Worm (Caenorhabditis elegans) whole organism, late embryonic: ENCODE measurements around the gene smim-14.
A peak's percentile ranks its signal among the peaks of the same experiment; 100 is the strongest.

ENCODE experiments used
- C08G9.2 ChIP-seq: sonication (generic microtip); optimal IDR thresholded peaks from 2 replicates; lab custom pipeline; 2016; ENCODE audit warnings: mild to moderate bottlenecking, missing genetic modification characterization, moderate library complexity, missing compliant biosample characterization
- K02D7.2 ChIP-seq: sonication (generic microtip); optimal IDR thresholded peaks from 2 replicates; lab custom pipeline; 2017; ENCODE audit warnings: mild to moderate bottlenecking, missing genetic modification characterization, missing compliant biosample characterization
- K09A11.1 ChIP-seq: sonication (generic microtip); optimal IDR thresholded peaks from 2 replicates; lab custom pipeline; 2017; ENCODE audit warnings: antibody characterized with exemption, mild to moderate bottlenecking, missing genetic modification characterization, missing compliant biosample characterization; ENCODE audit not compliant: insufficient read depth
- ahr-1 ChIP-seq: sonication (generic microtip); optimal IDR thresholded peaks from 2 replicates; lab custom pipeline; 2016; ENCODE audit warnings: missing genetic modification characterization, missing compliant biosample characterization
- ceh-14 ChIP-seq: sonication (generic microtip); optimal IDR thresholded peaks from 2 replicates; lab custom pipeline; 2016; ENCODE audit warnings: missing genotype, missing genetic modification characterization, missing compliant biosample characterization
- ceh-18 ChIP-seq: sonication (generic microtip); optimal IDR thresholded peaks from 2 replicates; lab custom pipeline; 2016; ENCODE audit warnings: missing genetic modification characterization, missing compliant biosample characterization
- ceh-30 ChIP-seq: fragments of 150-350 bp; optimal IDR thresholded peaks from 2 replicates; lab custom pipeline; 2014; ENCODE audit warnings: missing biosample characterization, missing genetic modification characterization
- ceh-31 ChIP-seq: sonication (generic microtip); optimal IDR thresholded peaks from 2 replicates; lab custom pipeline; 2016; ENCODE audit warnings: missing genetic modification characterization, missing compliant biosample characterization
- ceh-34 ChIP-seq: sonication (generic microtip); optimal IDR thresholded peaks from 2 replicates; lab custom pipeline; 2016; ENCODE audit warnings: mild to moderate bottlenecking, missing genetic modification characterization, missing compliant biosample characterization
- ceh-6 ChIP-seq: fragments of 200-800 bp; sonication (Bioruptor generic); optimal IDR thresholded peaks from 2 replicates; lab custom pipeline; 2018; ENCODE audit warnings: mild to moderate bottlenecking, missing genetic modification characterization, missing compliant biosample characterization
- ceh-9 ChIP-seq: sonication (generic microtip); optimal IDR thresholded peaks from 2 replicates; lab custom pipeline; 2016; ENCODE audit warnings: mild to moderate bottlenecking, missing genetic modification characterization, inconsistent platforms, missing compliant biosample characterization
- dmd-4 ChIP-seq: sonication (generic microtip); optimal IDR thresholded peaks from 2 replicates; lab custom pipeline; 2016; ENCODE audit warnings: borderline replicate concordance, missing genetic modification characterization, missing compliant biosample characterization
- dve-1 ChIP-seq: sonication (generic microtip); optimal IDR thresholded peaks from 2 replicates; lab custom pipeline; 2017; ENCODE audit warnings: antibody characterized with exemption, mild to moderate bottlenecking, missing genetic modification characterization, missing compliant biosample characterization
- elt-2 ChIP-seq: sonication (generic microtip); optimal IDR thresholded peaks from 2 replicates; lab custom pipeline; 2016; ENCODE audit warnings: missing genetic modification reagents, missing genetic modification characterization, missing compliant biosample characterization
- ets-4 ChIP-seq: sonication (generic microtip); optimal IDR thresholded peaks from 2 replicates; lab custom pipeline; 2016; ENCODE audit warnings: missing genetic modification characterization, missing compliant biosample characterization
- eyg-1 ChIP-seq: sonication (generic microtip); optimal IDR thresholded peaks from 2 replicates; lab custom pipeline; 2016; ENCODE audit warnings: missing genotype, missing genetic modification characterization, missing compliant biosample characterization
- fax-1 ChIP-seq: sonication (generic microtip); optimal IDR thresholded peaks from 2 replicates; lab custom pipeline; 2016; ENCODE audit warnings: missing genotype, missing genetic modification characterization, missing compliant biosample characterization
- fkh-10 ChIP-seq: fragments of 150-350 bp; optimal IDR thresholded peaks from 2 replicates; lab custom pipeline; 2014; ENCODE audit warnings: missing biosample characterization, missing genetic modification reagents, missing genetic modification characterization
- gmeb-2 ChIP-seq: sonication (generic microtip); optimal IDR thresholded peaks from 2 replicates; lab custom pipeline; 2016; ENCODE audit warnings: missing genetic modification characterization, inconsistent platforms, missing compliant biosample characterization
- hlh-13 ChIP-seq: fragments of 200-800 bp; sonication (Bioruptor generic); optimal IDR thresholded peaks from 2 replicates; lab custom pipeline; 2018; ENCODE audit warnings: mild to moderate bottlenecking, missing genetic modification characterization, missing compliant biosample characterization
- hlh-15 ChIP-seq: sonication (generic microtip); optimal IDR thresholded peaks from 2 replicates; lab custom pipeline; 2016; ENCODE audit warnings: missing genetic modification characterization, missing compliant biosample characterization
- hlh-30 ChIP-seq: sonication (generic microtip); optimal IDR thresholded peaks from 2 replicates; lab custom pipeline; 2017; ENCODE audit warnings: antibody characterized with exemption, missing genetic modification characterization, missing compliant biosample characterization; ENCODE audit not compliant: insufficient read depth
- lim-6 ChIP-seq: sonication (generic microtip); optimal IDR thresholded peaks from 2 replicates; lab custom pipeline; 2016; ENCODE audit warnings: missing genetic modification characterization, missing compliant biosample characterization
- madf-2 ChIP-seq: sonication (generic microtip); optimal IDR thresholded peaks from 2 replicates; lab custom pipeline; 2017; ENCODE audit warnings: missing genetic modification characterization, missing compliant biosample characterization
- mec-3 ChIP-seq: sonication (generic microtip); optimal IDR thresholded peaks from 2 replicates; lab custom pipeline; 2016; ENCODE audit warnings: borderline replicate concordance, missing genetic modification characterization, missing compliant biosample characterization
- nfya-1 ChIP-seq: sonication (generic microtip); optimal IDR thresholded peaks from 2 replicates; lab custom pipeline; 2017; ENCODE audit warnings: missing genetic modification characterization, mild to moderate bottlenecking, missing compliant biosample characterization, antibody characterized with exemption, moderate library complexity
- nhr-11 ChIP-seq: fragments of 150-350 bp; optimal IDR thresholded peaks from 2 replicates; lab custom pipeline; 2014; ENCODE audit warnings: missing biosample characterization, missing genetic modification characterization
- npax-4 ChIP-seq: sonication (generic microtip); optimal IDR thresholded peaks from 2 replicates; lab custom pipeline; 2016; ENCODE audit warnings: missing genetic modification characterization, missing compliant biosample characterization
- odd-2 ChIP-seq: sonication (generic microtip); optimal IDR thresholded peaks from 2 replicates; lab custom pipeline; 2017; ENCODE audit warnings: antibody characterized with exemption, mild to moderate bottlenecking, missing genetic modification characterization, missing compliant biosample characterization
- pax-1 ChIP-seq: fragments of 150-350 bp; optimal IDR thresholded peaks from 2 replicates; lab custom pipeline; 2014; ENCODE audit warnings: missing biosample characterization, missing genetic modification characterization
- pha-2 ChIP-seq: sonication (generic microtip); optimal IDR thresholded peaks from 2 replicates; lab custom pipeline; 2017; ENCODE audit warnings: mild to moderate bottlenecking, missing genetic modification characterization, missing compliant biosample characterization
- pha-4 ChIP-seq: fragments of 150-350 bp; optimal IDR thresholded peaks from 2 replicates; lab custom pipeline; 2018; ENCODE audit warnings: missing biosample characterization, missing genetic modification reagents, missing genetic modification characterization
- pqm-1 ChIP-seq: sonication (generic microtip); optimal IDR thresholded peaks from 2 replicates; lab custom pipeline; 2016; ENCODE audit warnings: missing genetic modification characterization, missing compliant biosample characterization
- pros-1 ChIP-seq: fragments of 150-350 bp; optimal IDR thresholded peaks from 2 replicates; lab custom pipeline; 2014; ENCODE audit warnings: missing biosample characterization, missing genetic modification reagents, missing genetic modification characterization
- ref-2 ChIP-seq: sonication (generic microtip); optimal IDR thresholded peaks from 2 replicates; lab custom pipeline; 2016; ENCODE audit warnings: missing genetic modification characterization, missing compliant biosample characterization
- rnt-1 ChIP-seq: sonication (generic microtip); optimal IDR thresholded peaks from 2 replicates; lab custom pipeline; 2016; ENCODE audit warnings: missing genetic modification characterization, missing compliant biosample characterization
- sox-2 ChIP-seq: fragments of 200-800 bp; sonication (Bioruptor generic); IDR thresholded peaks from 2 replicates; pipeline ENCODE4 v1.3.6; 2022; ENCODE audit warnings: missing genetic modification reagents, missing genetic modification characterization, missing compliant biosample characterization
- sox-4 ChIP-seq: sonication (generic microtip); optimal IDR thresholded peaks from 2 replicates; lab custom pipeline; 2017; ENCODE audit warnings: mild to moderate bottlenecking, missing genetic modification characterization, inconsistent platforms, missing compliant biosample characterization
- tbx-2 ChIP-seq: sonication (generic microtip); optimal IDR thresholded peaks from 2 replicates; lab custom pipeline; 2016; ENCODE audit warnings: missing genetic modification characterization, missing compliant biosample characterization
- unc-3 ChIP-seq, 2 experiments: fragments of 200-800 bp in 1 of 2; sonication (Bioruptor generic) in 1 of 2; sonication (generic microtip) in 1 of 2; conservative IDR thresholded peaks in 1 of 2; optimal IDR thresholded peaks in 1 of 2; 2 replicates each; pipeline versions ENCODE4 v1.3.6 to Lab custom; 2016 to 2022; ENCODE audit warnings: missing compliant biosample characterization in 2 of 2, missing genetic modification characterization in 2 of 2, missing genetic modification reagents in 1 of 2
- unc-42 ChIP-seq: sonication (generic microtip); optimal IDR thresholded peaks from 2 replicates; lab custom pipeline; 2016; ENCODE audit warnings: missing genotype, missing genetic modification characterization, missing compliant biosample characterization
- unc-55 ChIP-seq: sonication (generic microtip); optimal IDR thresholded peaks from 2 replicates; lab custom pipeline; 2017; ENCODE audit warnings: missing biosample characterization, missing genetic modification reagents, missing genetic modification characterization
- unc-86 ChIP-seq: sonication (generic microtip); optimal IDR thresholded peaks from 2 replicates; lab custom pipeline; 2016; ENCODE audit warnings: missing genetic modification characterization, missing compliant biosample characterization
- ztf-16 ChIP-seq: sonication (generic microtip); optimal IDR thresholded peaks from 2 replicates; lab custom pipeline; 2017; ENCODE audit warnings: missing genetic modification characterization, missing compliant biosample characterization

Gene smim-14

ce11 chrIII:3456226-3456625, 13.3 kb downstream of the smim-14 start:
- no peak for TF ChIP-seq K02D7.2 (tag; lab: Kevin White, UChicago)
- no peak for TF ChIP-seq pha-4 (tag; lab: Kevin White, UChicago)
- TF ChIP-seq nfya-1, result peak; percentile 91
- peak; percentile 79 for TF ChIP-seq ceh-14 (tag; lab: Kevin White, UChicago)
- no peak for TF ChIP-seq pha-2 (tag; lab: Kevin White, UChicago)
- peak; percentile 12; the same call in 1 of the 2 replicates for TF ChIP-seq sox-2 (GFP tag; lab: Robert Waterston, UW)
- peak; percentile 30 for TF ChIP-seq pax-1 (tag; lab: Kevin White, UChicago)
- TF ChIP-seq unc-55 (GFP tag; lab: Kevin White, UChicago), result peak; percentile 50
- peak; percentile 52 for TF ChIP-seq C08G9.2 (tag; lab: Kevin White, UChicago)
- TF ChIP-seq tbx-2 (tag; lab: Kevin White, UChicago), result peak; percentile 64
- TF ChIP-seq rnt-1 (tag; lab: Kevin White, UChicago), result peak; percentile 17
- peak; percentile 49 for TF ChIP-seq pqm-1 (tag; lab: Kevin White, UChicago)
- no peak for TF ChIP-seq unc-3 (GFP tag; conservative IDR thresholded peaks at IDR 0.05; lab: Robert Waterston, UW)
- TF ChIP-seq unc-3 (tag; optimal IDR thresholded peaks at IDR 0.05; lab: Kevin White, UChicago), result peak; percentile 32
- no peak for TF ChIP-seq ceh-9
- TF ChIP-seq eyg-1 (tag; lab: Kevin White, UChicago), result no peak
- TF ChIP-seq ceh-34 (tag; lab: Kevin White, UChicago), result peak; percentile 78
- TF ChIP-seq sox-4, result no peak
- TF ChIP-seq ztf-16, result peak; percentile 52
- TF ChIP-seq K09A11.1, result peak; percentile 44
- no peak for TF ChIP-seq npax-4 (tag; lab: Kevin White, UChicago)
- TF ChIP-seq hlh-13 (GFP tag; lab: Kevin White, UChicago), result no peak
- TF ChIP-seq fax-1, result peak; percentile 11
- TF ChIP-seq ahr-1 (tag; lab: Kevin White, UChicago), result no peak
- TF ChIP-seq ets-4, result peak; percentile 38
- TF ChIP-seq ceh-6 (GFP tag; lab: Kevin White, UChicago), result no peak
- TF ChIP-seq gmeb-2 (tag; lab: Kevin White, UChicago), result no peak
- TF ChIP-seq ref-2, result peak; percentile 83
- TF ChIP-seq unc-42 (tag; lab: Kevin White, UChicago), result peak; percentile 63
- peak; percentile 68 for TF ChIP-seq elt-2 (tag; lab: Kevin White, UChicago)
- peak; percentile 21 for TF ChIP-seq madf-2 (tag; lab: Kevin White, UChicago)
- TF ChIP-seq ceh-30 (tag; lab: Kevin White, UChicago), result peak; percentile 53
- no peak for TF ChIP-seq lim-6 (tag; lab: Kevin White, UChicago)
- TF ChIP-seq fkh-10, result no peak
- TF ChIP-seq unc-86 (tag; lab: Kevin White, UChicago), result peak; percentile 44
- no peak for TF ChIP-seq pros-1
- TF ChIP-seq odd-2 (tag; lab: Kevin White, UChicago), result no peak
- TF ChIP-seq ceh-31 (tag; lab: Kevin White, UChicago), result peak; percentile 72
- no peak for TF ChIP-seq dmd-4 (tag; lab: Kevin White, UChicago)
- peak; percentile 50 for TF ChIP-seq hlh-30 (tag; lab: Kevin White, UChicago)
- TF ChIP-seq nhr-11 (tag; lab: Kevin White, UChicago), result no peak
- no peak for TF ChIP-seq hlh-15
- no peak for TF ChIP-seq mec-3
- peak; percentile 73 for TF ChIP-seq dve-1
- TF ChIP-seq ceh-18 (tag; lab: Kevin White, UChicago), result peak; percentile 83
